Worm (Caenorhabditis elegans): Measurements from ENCODE around the gene nrde-2.

Gene nrde-2

DNA sequence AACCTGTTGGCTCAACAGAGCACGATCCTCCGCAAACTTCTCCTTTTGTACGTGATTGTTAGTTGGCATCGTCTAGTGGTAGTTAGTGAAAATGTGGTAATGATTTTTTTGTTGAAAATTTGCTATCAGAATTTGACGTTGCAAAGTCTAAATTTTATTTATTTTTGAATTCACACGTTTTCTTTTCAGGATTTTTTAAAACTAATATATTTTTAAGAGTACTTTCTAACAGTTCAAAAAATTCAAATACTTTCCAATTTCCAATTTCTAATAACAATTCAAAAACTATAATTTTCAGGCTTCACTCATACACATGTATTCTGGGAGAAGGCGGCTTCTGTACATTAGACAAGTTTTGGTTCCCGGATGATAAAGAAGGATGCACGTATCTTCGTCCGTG lies 13.0 kb downstream of the nrde-2 start, which contains the start of gene ubxn-5:
ubxn-5 (minus strand) TSS at position 101 of the 400 bp plus-strand sequence.
- TF ChIP-seq lin-11 (tag; optimal IDR thresholded peaks at IDR 0.05) = no peak
- no peak for TF ChIP-seq dmd-4 (tag; optimal IDR thresholded peaks at IDR 0.05)
- no peak for TF ChIP-seq zag-1 (tag; optimal IDR thresholded peaks at IDR 0.05)
- TF ChIP-seq ceh-82 (tag; optimal IDR thresholded peaks at IDR 0.05) = no peak
- no peak for TF ChIP-seq nhr-21 (tag; optimal IDR thresholded peaks at IDR 0.05)
- TF ChIP-seq R02D3.7 (tag; optimal IDR thresholded peaks at IDR 0.05) = no peak
- TF ChIP-seq ceh-16 (tag; optimal IDR thresholded peaks at IDR 0.05) = no peak

ce11 chrII:10231874-10232273 lies 15.6 kb downstream of the nrde-2 start:
- no peak for TF ChIP-seq skn-1 (tag; optimal IDR thresholded peaks at IDR 0.05)
- peak; percentile 39 for TF ChIP-seq fos-1 (tag; optimal IDR thresholded peaks at IDR 0.05)

- TF ChIP-seq nhr-25 (tag; optimal IDR thresholded peaks at IDR 0.05) = no peak
- TF ChIP-seq Y55F3AM.14 (GFP tag; optimal IDR thresholded peaks at IDR 0.05) = no peak
Measured at ce11 chrII:10230972-10231371, 16.5 kb downstream of the nrde-2 start, which contains the start of gene T01E8.8. Gene T01E8.8 (plus strand): TSS chrII:10231272.

ce11 chrII:10227030-10227429 lies 20.4 kb downstream of the nrde-2 start, which contains the start of gene srh-135:
Gene srh-135 (minus strand): TSS chrII:10227130.
- TF ChIP-seq dmd-4 (tag; optimal IDR thresholded peaks at IDR 0.05) (no peak), nhr-12 (tag; optimal IDR thresholded peaks at IDR 0.05) (no peak), nhr-6 (tag; optimal IDR thresholded peaks at IDR 0.05) (no peak), lin-13 (GFP tag; optimal IDR thresholded peaks at IDR 0.05) (no peak), Y55F3AM.14 (GFP tag; optimal IDR thresholded peaks at IDR 0.05) (no peak), ztf-1 (GFP tag; conservative IDR thresholded peaks at IDR 0.05) (no peak), zag-1 (tag; optimal IDR thresholded peaks at IDR 0.05) (no peak), sma-9 (GFP tag; optimal IDR thresholded peaks at IDR 0.05) (no peak), sma-9 (tag; optimal IDR thresholded peaks at IDR 0.05) (no peak), peb-1 (tag; optimal IDR thresholded peaks at IDR 0.05) (no peak)

ce11 chrII:10222577-10222976 lies 24.9 kb downstream of the nrde-2 start, which contains the start of gene plc-3:
Gene plc-3 (plus strand): TSS chrII:10222877.
- no peak for TF ChIP-seq R02D3.7 (tag; optimal IDR thresholded peaks at IDR 0.05)
- TF ChIP-seq unc-55 (GFP tag; optimal IDR thresholded peaks at IDR 0.05) = no peak
- TF ChIP-seq egl-27 (tag; optimal IDR thresholded peaks at IDR 0.05) = no peak
- TF ChIP-seq nhr-237 (tag; optimal IDR thresholded peaks at IDR 0.05) = no peak
- TF ChIP-seq nhr-77 (tag; optimal IDR thresholded peaks at IDR 0.05) = no peak
- no peak for TF ChIP-seq nhr-10 (tag; optimal IDR thresholded peaks at IDR 0.05)
- TF ChIP-seq lin-11 (tag; optimal IDR thresholded peaks at IDR 0.05) = no peak
- no peak for TF ChIP-seq F13H6.1 (tag; optimal IDR thresholded peaks at IDR 0.05)
- TF ChIP-seq ceh-16 (tag; optimal IDR thresholded peaks at IDR 0.05) = no peak

- TF ChIP-seq sma-3 (GFP tag; optimal IDR thresholded peaks at IDR 0.05) = no peak
- peak; percentile 33 for TF ChIP-seq crh-2 (tag; optimal IDR thresholded peaks at IDR 0.05)
- TF ChIP-seq egl-27 (tag; optimal IDR thresholded peaks at IDR 0.05) = no peak
- TF ChIP-seq nhr-21 (tag; optimal IDR thresholded peaks at IDR 0.05) = no peak
- TF ChIP-seq ztf-11 (tag; optimal IDR thresholded peaks at IDR 0.05) = no peak
- TF ChIP-seq skn-1 (tag; optimal IDR thresholded peaks at IDR 0.05) = peak; percentile 65
- no peak for TF ChIP-seq ZK546.5 (tag; optimal IDR thresholded peaks at IDR 0.05)
- TF ChIP-seq mdl-1 (tag; optimal IDR thresholded peaks at IDR 0.05) = no peak
- no peak for TF ChIP-seq elt-1 (tag; optimal IDR thresholded peaks at IDR 0.05)
- TF ChIP-seq gmeb-1 (tag; optimal IDR thresholded peaks at IDR 0.05) = peak; percentile 11
- TF ChIP-seq fos-1 (tag; optimal IDR thresholded peaks at IDR 0.05) = peak; percentile 94
- TF ChIP-seq ceh-82 (tag; optimal IDR thresholded peaks at IDR 0.05) = no peak
- TF ChIP-seq snpc-4 (tag; optimal IDR thresholded peaks at IDR 0.05) = no peak
- peak; percentile 45 for TF ChIP-seq sma-9 (GFP tag; optimal IDR thresholded peaks at IDR 0.05)
- no peak for TF ChIP-seq sma-9 (tag; optimal IDR thresholded peaks at IDR 0.05)
- no peak for TF ChIP-seq aly-2 (tag; optimal IDR thresholded peaks at IDR 0.05)
- no peak for TF ChIP-seq nhr-25 (tag; optimal IDR thresholded peaks at IDR 0.05)
- TF ChIP-seq lin-39 (tag; optimal IDR thresholded peaks at IDR 0.05) = no peak
- no peak for TF ChIP-seq unc-55 (GFP tag; optimal IDR thresholded peaks at IDR 0.05)
Measured at ce11 chrII:10221627-10222026, 25.8 kb downstream of the nrde-2 start.

Data from whole organism, L2 larva.